Worm (Caenorhabditis elegans): ENCODE data around the gene Y75B8A.37.

DNA sequence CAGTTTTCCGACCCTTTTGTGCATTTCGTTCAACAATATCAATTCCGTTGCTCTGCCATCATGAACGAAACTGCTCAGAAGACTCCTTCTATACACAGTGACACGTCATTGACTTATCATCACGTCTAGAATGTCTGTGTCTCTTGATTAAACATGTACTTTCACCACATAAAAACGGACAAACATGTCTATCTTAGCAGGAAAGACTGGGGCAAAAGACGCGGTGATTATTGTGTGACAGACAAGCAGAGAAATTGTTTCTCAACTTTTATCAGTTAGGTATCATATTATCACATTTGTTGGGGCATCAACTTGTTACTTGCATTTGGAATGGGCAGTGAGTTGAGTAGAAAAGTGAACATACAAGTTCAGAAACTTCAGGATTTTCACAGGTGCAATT, 10.0 kb downstream of the Y75B8A.37 start:
- TF ChIP-seq F13H6.1 (tag; optimal IDR thresholded peaks at IDR 0.05) (no peak), ahr-1 (tag; optimal IDR thresholded peaks at IDR 0.05) (no peak), ama-1 (optimal IDR thresholded peaks at IDR 0.05) (no peak), pros-1 (tag; optimal IDR thresholded peaks at IDR 0.05) (no peak), tbx-2 (tag; optimal IDR thresholded peaks at IDR 0.05) (no peak), unc-55 (GFP tag; optimal IDR thresholded peaks at IDR 0.05) (no peak), pha-4 (tag; optimal IDR thresholded peaks at IDR 0.05) (no peak), dmd-4 (tag; optimal IDR thresholded peaks at IDR 0.05; ENCODE audit: borderline replicate concordance) (no peak), gmeb-2 (tag; optimal IDR thresholded peaks at IDR 0.05) (no peak), K09A11.1 (tag; optimal IDR thresholded peaks at IDR 0.05; ENCODE audit: insufficient read depth) (no peak), sox-4 (tag; optimal IDR thresholded peaks at IDR 0.05) (no peak)

All from whole organism, late embryonic.